Fruit fly (Drosophila melanogaster) whole organism, embryonic: ENCODE measurements around the gene asp.

Source experiments
- Abd-B ChIP-seq: fragments of 200-800 bp; sonication (Bioruptor generic); optimal IDR thresholded peaks from 2 replicates; lab custom pipeline; 2018; ENCODE audit warnings: missing biosample characterization, mild to moderate bottlenecking, missing genetic modification characterization, moderate library complexity
- Bgb ChIP-seq: fragments of 200-800 bp; sonication (Bioruptor generic); IDR thresholded peaks from 2 replicates; pipeline ENCODE4 v1.3.6; 2022; ENCODE audit warnings: missing biosample characterization, missing genetic modification characterization; ENCODE audit not compliant: partially characterized antibody
- CG10209 ChIP-seq: fragments of 200-800 bp; sonication (Bioruptor generic); optimal IDR thresholded peaks from 3 replicates; lab custom pipeline; 2017; ENCODE audit warnings: missing biosample characterization, mild to moderate bottlenecking, missing genetic modification characterization, missing genetic modification reagents
- CG10959 ChIP-seq: fragments of 200-800 bp; sonication (Bioruptor generic); IDR thresholded peaks from 2 replicates; pipeline ENCODE4 v1.3.6; 2022; ENCODE audit warnings: missing biosample characterization, missing genetic modification characterization
- CG11723 ChIP-seq: fragments of 200-800 bp; sonication (Bioruptor generic); optimal IDR thresholded peaks from 2 replicates; lab custom pipeline; 2017; ENCODE audit warnings: missing biosample characterization, mild to moderate bottlenecking, missing genetic modification characterization
- CG15601 ChIP-seq: fragments of 200-800 bp; sonication (Bioruptor generic); optimal IDR thresholded peaks from 3 replicates; lab custom pipeline; 2019; ENCODE audit warnings: missing biosample characterization, mild to moderate bottlenecking, missing genetic modification characterization, moderate library complexity
- CG16779 ChIP-seq: fragments of 200-800 bp; sonication (Bioruptor generic); IDR thresholded peaks from 2 replicates; pipeline ENCODE4 v1.3.6; 2022; ENCODE audit warnings: missing biosample characterization, missing genetic modification characterization
- CG16863 ChIP-seq: fragments of 200-800 bp; sonication (Bioruptor generic); optimal IDR thresholded peaks from 3 replicates; lab custom pipeline; 2016; ENCODE audit warnings: missing biosample characterization, missing genetic modification characterization
- CG42726 ChIP-seq: fragments of 200-800 bp; sonication (Bioruptor generic); IDR thresholded peaks from 2 replicates; pipeline ENCODE4 v1.3.6; 2022; ENCODE audit warnings: missing biosample characterization, missing genetic modification characterization; ENCODE audit not compliant: partially characterized antibody
- CG4707 ChIP-seq: fragments of 200-800 bp; sonication (Bioruptor generic); optimal IDR thresholded peaks from 2 replicates; lab custom pipeline; 2018; ENCODE audit warnings: missing biosample characterization, mild to moderate bottlenecking, missing genetic modification characterization, moderate library complexity
- CG4730 ChIP-seq: fragments of 200-800 bp; sonication (Bioruptor generic); IDR thresholded peaks from 2 replicates; pipeline ENCODE4 v1.3.6; 2022; ENCODE audit warnings: missing biosample characterization, missing genetic modification characterization
- CG5180 ChIP-seq: fragments of 200-800 bp; sonication (Bioruptor generic); optimal IDR thresholded peaks from 3 replicates; lab custom pipeline; 2017; ENCODE audit warnings: missing biosample characterization, missing genetic modification characterization, mild to moderate bottlenecking, moderate library complexity, missing genetic modification reagents
- CG7928 ChIP-seq: fragments of 200-800 bp; sonication (Bioruptor generic); optimal IDR thresholded peaks from 2 replicates; lab custom pipeline; 2017; ENCODE audit warnings: missing biosample characterization, mild to moderate bottlenecking, missing genetic modification characterization
- CG9727 ChIP-seq: fragments of 200-800 bp; sonication (Bioruptor generic); optimal IDR thresholded peaks from 3 replicates; lab custom pipeline; 2017; ENCODE audit warnings: missing biosample characterization, mild to moderate bottlenecking, missing genetic modification characterization
- D ChIP-seq, 2 experiments: fragments of 200-800 bp in 1 of 2; fragments of >200 bp in 1 of 2; sonication (Bioruptor generic) in 1 of 2; optimal IDR thresholded peaks; 2 replicates in 1 of 2; 3 replicates in 1 of 2; lab custom pipeline; 2017; ENCODE audit warnings: mild to moderate bottlenecking in 1 of 2, missing biosample characterization in 1 of 2, missing genetic modification characterization in 1 of 2, missing genetic modification reagents in 1 of 2
- Doc2 ChIP-seq: fragments of 200-800 bp; sonication (Bioruptor generic); IDR thresholded peaks from 2 replicates; pipeline ENCODE4 v1.3.6; 2022; ENCODE audit warnings: missing biosample characterization, missing genetic modification characterization
- Eip74EF ChIP-seq, 2 experiments: fragments of 200-800 bp in 1 of 2; fragments of >200 bp in 1 of 2; sonication (Bioruptor generic) in 1 of 2; optimal IDR thresholded peaks; 2 replicates each; lab custom pipeline; 2017 to 2019; ENCODE audit warnings: missing biosample characterization in 2 of 2, missing genetic modification characterization in 2 of 2, mild to moderate bottlenecking in 1 of 2, moderate library complexity in 1 of 2
- Fer3 ChIP-seq: fragments of 200-800 bp; sonication (Bioruptor generic); optimal IDR thresholded peaks from 2 replicates; lab custom pipeline; 2018; ENCODE audit warnings: missing biosample characterization, mild to moderate bottlenecking, missing genetic modification characterization, moderate library complexity
- HHEX ChIP-seq: fragments of 200-800 bp; sonication (Bioruptor generic); optimal IDR thresholded peaks from 3 replicates; lab custom pipeline; 2017; ENCODE audit warnings: missing biosample characterization, mild to moderate bottlenecking, missing genetic modification characterization, missing genetic modification reagents
- HLHmδ ChIP-seq: fragments of 200-800 bp; sonication (Bioruptor generic); optimal IDR thresholded peaks from 2 replicates; lab custom pipeline; 2018; ENCODE audit warnings: missing biosample characterization, mild to moderate bottlenecking, missing genetic modification characterization, moderate library complexity
- Hmr ChIP-seq: fragments of 200-800 bp; sonication (Bioruptor generic); optimal IDR thresholded peaks from 3 replicates; lab custom pipeline; 2017; ENCODE audit warnings: mild to moderate bottlenecking, missing biosample characterization, missing genetic modification reagents, missing genetic modification characterization
- Hr39 ChIP-seq: fragments of >200 bp; optimal IDR thresholded peaks from 2 replicates; lab custom pipeline; 2017
- MESR4 ChIP-seq: fragments of 200-800 bp; sonication (Bioruptor generic); optimal IDR thresholded peaks from 2 replicates; lab custom pipeline; 2018; ENCODE audit warnings: missing biosample characterization, mild to moderate bottlenecking, missing genetic modification characterization, moderate library complexity
- NK7.1 ChIP-seq: fragments of 200-800 bp; sonication (Bioruptor generic); optimal IDR thresholded peaks from 3 replicates; lab custom pipeline; 2016; ENCODE audit warnings: missing biosample characterization, missing genetic modification characterization
- PHDP ChIP-seq: fragments of 200-800 bp; sonication (Bioruptor generic); optimal IDR thresholded peaks from 3 replicates; lab custom pipeline; 2018; ENCODE audit warnings: missing biosample characterization, mild to moderate bottlenecking, missing genetic modification characterization, moderate library complexity
- Rfx ChIP-seq: fragments of 200-800 bp; sonication (Bioruptor generic); IDR thresholded peaks from 2 replicates; pipeline ENCODE4 v1.3.6; 2022; ENCODE audit warnings: missing biosample characterization, missing genetic modification characterization
- Side ChIP-seq: fragments of 200-800 bp; sonication (Bioruptor generic); optimal IDR thresholded peaks from 2 replicates; lab custom pipeline; 2016; ENCODE audit warnings: missing biosample characterization, missing genetic modification characterization
- Sox100B ChIP-seq: fragments of 200-800 bp; sonication (Bioruptor generic); optimal IDR thresholded peaks from 3 replicates; lab custom pipeline; 2018; ENCODE audit warnings: missing biosample characterization, mild to moderate bottlenecking, missing genetic modification characterization
- Ssrp ChIP-seq: fragments of 200-800 bp; sonication (Bioruptor generic); optimal IDR thresholded peaks from 2 replicates; lab custom pipeline; 2018; ENCODE audit warnings: missing biosample characterization, mild to moderate bottlenecking, missing genetic modification characterization, moderate library complexity
- Xrp1 ChIP-seq: fragments of 200-800 bp; sonication (Bioruptor generic); IDR thresholded peaks from 2 replicates; pipeline ENCODE4 v1.3.6; 2022; ENCODE audit warnings: missing biosample characterization, missing genetic modification characterization
- abd-A ChIP-seq: fragments of 200-800 bp; sonication (Bioruptor generic); optimal IDR thresholded peaks from 3 replicates; lab custom pipeline; 2019; ENCODE audit warnings: missing biosample characterization, mild to moderate bottlenecking, missing genetic modification characterization, moderate library complexity
- bigmax ChIP-seq: fragments of 200-800 bp; sonication (Bioruptor generic); optimal IDR thresholded peaks from 2 replicates; lab custom pipeline; 2018; ENCODE audit warnings: missing biosample characterization, mild to moderate bottlenecking, missing genetic modification characterization
- chinmo ChIP-seq: fragments of 200-800 bp; sonication (Bioruptor generic); IDR thresholded peaks from 4 replicates; pipeline ENCODE4 v1.3.6; 2022; ENCODE audit warnings: missing biosample characterization, missing genetic modification characterization; ENCODE audit not compliant: partially characterized antibody
- dmrt99B ChIP-seq: fragments of 200-800 bp; sonication (Bioruptor generic); optimal IDR thresholded peaks from 2 replicates; lab custom pipeline; 2018; ENCODE audit warnings: missing biosample characterization, mild to moderate bottlenecking, missing genetic modification characterization, moderate library complexity
- dysf ChIP-seq: fragments of 200-800 bp; sonication (Bioruptor generic); IDR thresholded peaks from 3 replicates; pipeline ENCODE4 v1.3.6; 2022; ENCODE audit warnings: missing biosample characterization, missing genetic modification characterization
- h ChIP-seq: fragments of >200 bp; optimal IDR thresholded peaks from 2 replicates; lab custom pipeline; 2017
- her ChIP-seq: fragments of 200-800 bp; sonication (Bioruptor generic); optimal IDR thresholded peaks from 2 replicates; lab custom pipeline; 2016; ENCODE audit warnings: missing biosample characterization, missing genetic modification characterization
- lab ChIP-seq: fragments of 200-800 bp; sonication (Bioruptor generic); optimal IDR thresholded peaks from 3 replicates; lab custom pipeline; 2017; ENCODE audit warnings: missing biosample characterization, missing genetic modification characterization, mild to moderate bottlenecking, moderate library complexity, missing genetic modification reagents
- mld ChIP-seq: fragments of 200-800 bp; sonication (Bioruptor generic); IDR thresholded peaks from 3 replicates; pipeline ENCODE4 v1.3.6; 2022; ENCODE audit warnings: missing biosample characterization, missing genetic modification characterization; ENCODE audit not compliant: partially characterized antibody
- nerfin-2 ChIP-seq: fragments of 200-800 bp; sonication (Bioruptor generic); IDR thresholded peaks from 2 replicates; pipeline ENCODE4 v1.3.6; 2022; ENCODE audit warnings: missing biosample characterization, missing genetic modification characterization; ENCODE audit not compliant: partially characterized antibody
- nmo ChIP-seq: fragments of 200-800 bp; sonication (Bioruptor generic); optimal IDR thresholded peaks from 2 replicates; lab custom pipeline; 2018; ENCODE audit warnings: missing biosample characterization, mild to moderate bottlenecking, missing genetic modification characterization, moderate library complexity
- ranshi ChIP-seq: fragments of 200-800 bp; sonication (Bioruptor generic); IDR thresholded peaks from 2 replicates; pipeline ENCODE4 v1.3.6; 2022; ENCODE audit warnings: missing biosample characterization, missing genetic modification characterization
- sqz ChIP-seq: fragments of 200-800 bp; sonication (Bioruptor generic); optimal IDR thresholded peaks from 3 replicates; lab custom pipeline; 2018; ENCODE audit warnings: missing biosample characterization, mild to moderate bottlenecking, missing genetic modification characterization
- stwl ChIP-seq: fragments of 200-800 bp; sonication (Bioruptor generic); optimal IDR thresholded peaks from 3 replicates; lab custom pipeline; 2018; ENCODE audit warnings: missing biosample characterization, mild to moderate bottlenecking, missing genetic modification characterization, moderate library complexity
- tio ChIP-seq: fragments of 200-800 bp; sonication (Bioruptor generic); optimal IDR thresholded peaks from 2 replicates; lab custom pipeline; 2017; ENCODE audit warnings: missing biosample characterization, missing genetic modification characterization, inconsistent platforms
- unc-4 ChIP-seq: fragments of 200-800 bp; sonication (Bioruptor generic); IDR thresholded peaks from 2 replicates; pipeline ENCODE4 v1.3.6; 2022; ENCODE audit warnings: missing biosample characterization, missing genetic modification characterization; ENCODE audit not compliant: partially characterized antibody

asp gene

DNA sequence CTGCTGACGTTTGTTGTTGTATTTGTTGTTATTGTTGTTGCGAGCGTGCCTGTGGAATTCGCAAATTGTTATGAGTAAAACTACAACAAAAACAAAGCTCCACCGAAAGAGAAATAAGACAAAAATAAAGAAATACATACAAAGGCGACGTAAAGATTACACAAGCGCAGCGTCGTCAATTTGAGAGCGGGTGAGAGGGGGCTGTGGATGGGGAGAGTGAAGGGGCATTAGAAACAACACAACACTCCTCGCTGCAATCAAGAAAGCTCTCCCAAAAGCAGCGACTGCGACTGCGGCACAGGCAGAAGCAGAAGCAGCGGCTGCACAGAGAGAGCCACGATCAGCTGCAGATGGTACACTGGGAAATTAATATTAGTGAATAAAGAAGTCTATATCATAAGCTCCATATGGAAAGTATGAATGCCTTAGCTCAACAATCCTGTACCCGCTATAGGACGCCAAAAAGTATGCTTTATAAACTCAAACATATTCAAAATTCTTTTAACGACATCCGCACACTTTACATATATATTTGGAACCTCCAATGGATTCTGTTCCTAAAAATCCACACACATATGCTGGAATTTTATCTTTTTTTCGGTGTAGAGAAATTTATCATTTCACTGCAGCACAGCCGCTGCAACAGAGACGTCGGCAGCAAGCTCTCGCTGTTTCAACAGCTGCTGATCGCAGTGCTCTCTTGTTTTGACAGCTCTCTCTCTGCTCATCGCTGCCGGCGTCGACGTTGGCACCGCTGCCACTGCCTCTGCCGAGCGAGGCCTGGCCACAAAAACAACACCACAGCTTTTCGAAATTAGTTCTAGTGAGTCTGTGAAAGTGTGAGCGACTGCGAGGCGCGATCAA lies 15.1 kb downstream of the asp start, which contains the start of gene CG13631 (continued):
- no peak for TF ChIP-seq Hr39 (lab: Kevin White, UChicago)
- TF ChIP-seq mld (GFP tag; lab: Robert Waterston, UW), result no peak
- no peak for TF ChIP-seq bigmax (GFP tag; lab: Kevin White, UChicago)
- peak; percentile 82 for TF ChIP-seq CG9727 (GFP tag; lab: Kevin White, UChicago)
- TF ChIP-seq Ssrp, result peak; percentile 98
- no peak for TF ChIP-seq CG42726 (GFP tag; lab: Robert Waterston, UW)
- no peak for TF ChIP-seq Bgb (GFP tag; lab: Robert Waterston, UW)
- peak; percentile 92 for TF ChIP-seq HHEX (GFP tag; lab: Kevin White, UChicago)
- TF ChIP-seq ranshi (GFP tag; lab: Robert Waterston, UW), result peak; percentile 86
- peak; percentile 79 for TF ChIP-seq NK7.1 (GFP tag; lab: Kevin White, UChicago)
- peak; percentile 73 for TF ChIP-seq Fer3
- TF ChIP-seq CG4730 (GFP tag; lab: Robert Waterston, UW), result peak; percentile 87
- peak; percentile 93 for TF ChIP-seq PHDP (tag; lab: Kevin White, UChicago)
- TF ChIP-seq sqz, result peak; percentile 92
- TF ChIP-seq nmo, result peak; percentile 99
- peak; percentile 93 for TF ChIP-seq Abd-B
- TF ChIP-seq Xrp1 (GFP tag; lab: Robert Waterston, UW), result peak; percentile 96
- TF ChIP-seq lab (GFP tag; lab: Kevin White, UChicago), result peak; percentile 86
- peak; percentile 69 for TF ChIP-seq Doc2 (GFP tag; lab: Robert Waterston, UW)
- TF ChIP-seq Eip74EF (GFP tag; optimal IDR thresholded peaks at IDR 0.05; lab: Kevin White, UChicago), result peak in 1 of 2 experiments; percentile 96
- peak; percentile 80 for TF ChIP-seq CG4707 (GFP tag; lab: Kevin White, UChicago)
- TF ChIP-seq h, result no peak
- TF ChIP-seq CG16863, result peak; percentile 96
- no peak for TF ChIP-seq abd-A (tag; lab: Kevin White, UChicago)
- no peak for TF ChIP-seq CG7928
- TF ChIP-seq CG11723, result peak; percentile 92
- no peak for TF ChIP-seq nerfin-2 (GFP tag; lab: Robert Waterston, UW)
- TF ChIP-seq HLHmδ (GFP tag; lab: Kevin White, UChicago), result no peak
- no peak for TF ChIP-seq unc-4 (GFP tag; lab: Robert Waterston, UW)
- no peak for TF ChIP-seq D (optimal IDR thresholded peaks at IDR 0.05; lab: Kevin White, UChicago)
- TF ChIP-seq D (GFP tag; optimal IDR thresholded peaks at IDR 0.05; lab: Kevin White, UChicago), result peak; percentile 98
- TF ChIP-seq tio, result peak; percentile 94
- TF ChIP-seq stwl (tag; lab: Kevin White, UChicago), result no peak
- 0 out of 4 replicates have a peak, but pooled peaks have one; percentile 47 for TF ChIP-seq chinmo (GFP tag; lab: Robert Waterston, UW)
- TF ChIP-seq Sox100B (GFP tag; lab: Kevin White, UChicago), result peak; percentile 97
- peak; percentile 86 for TF ChIP-seq her
- TF ChIP-seq dmrt99B (tag; lab: Kevin White, UChicago), result peak; percentile 98
- TF ChIP-seq Hmr (GFP tag; lab: Kevin White, UChicago), result peak; percentile 62
- TF ChIP-seq dysf, result peak; percentile 94
- TF ChIP-seq CG10959 (GFP tag; lab: Robert Waterston, UW), result peak; percentile 83
- TF ChIP-seq MESR4, result no peak
- no peak for TF ChIP-seq CG16779 (GFP tag; lab: Robert Waterston, UW)
- TF ChIP-seq Rfx (GFP tag; lab: Robert Waterston, UW), result peak; percentile 58
- TF ChIP-seq Side, result peak; percentile 94
- TF ChIP-seq CG15601 (tag; lab: Kevin White, UChicago), result peak; percentile 97
- peak; percentile 79 for TF ChIP-seq CG5180
- TF ChIP-seq CG10209, result peak; percentile 93
